Worm (Caenorhabditis elegans) whole organism, mixed stage, embryonic: Measurements from ENCODE around the gene T16A1.2.
A peak's percentile ranks its signal among the peaks of the same experiment; 100 is the strongest.

Experiments
- M03D4.4 ChIP-seq: sonication (generic microtip); optimal IDR thresholded peaks from 2 replicates; lab custom pipeline; 2017; ENCODE audit warnings: mild to moderate bottlenecking, missing genetic modification characterization, missing compliant biosample characterization
- bed-3 ChIP-seq: fragments of 200-800 bp; sonication (Bioruptor generic); optimal IDR thresholded peaks from 3 replicates; lab custom pipeline; 2018; ENCODE audit warnings: mild to moderate bottlenecking, missing genetic modification characterization, moderate library complexity, missing compliant biosample characterization
- blmp-1 ChIP-seq: fragments of 150-350 bp; optimal IDR thresholded peaks from 2 replicates; lab custom pipeline; 2014; ENCODE audit warnings: missing biosample characterization, missing genetic modification characterization
- ceh-39 ChIP-seq: fragments of 150-350 bp; optimal IDR thresholded peaks from 2 replicates; lab custom pipeline; 2014; ENCODE audit warnings: missing biosample characterization, missing genetic modification characterization
- ceh-83 ChIP-seq: fragments of 200-800 bp; sonication (Bioruptor generic); optimal IDR thresholded peaks from 2 replicates; lab custom pipeline; 2018; ENCODE audit warnings: mild to moderate bottlenecking, missing genetic modification characterization, missing compliant biosample characterization
- ces-1 ChIP-seq: fragments of 150-350 bp; optimal IDR thresholded peaks from 2 replicates; lab custom pipeline; 2014; ENCODE audit warnings: missing biosample characterization, missing genetic modification reagents, missing genetic modification characterization
- cnd-1 ChIP-seq: fragments of 200-800 bp; sonication (Bioruptor generic); optimal IDR thresholded peaks from 2 replicates; lab custom pipeline; 2018; ENCODE audit warnings: mild to moderate bottlenecking, missing genetic modification characterization, missing compliant biosample characterization
- drap-1 ChIP-seq: fragments of 200-800 bp; sonication (Bioruptor generic); optimal IDR thresholded peaks from 3 replicates; lab custom pipeline; 2018; ENCODE audit warnings: mild to moderate bottlenecking, missing genetic modification characterization, missing compliant biosample characterization
- elt-1 ChIP-seq: sonication (generic microtip); optimal IDR thresholded peaks from 2 replicates; lab custom pipeline; 2017; ENCODE audit warnings: missing genetic modification characterization, mild to moderate bottlenecking, missing compliant biosample characterization, antibody characterized with exemption, moderate library complexity, borderline replicate concordance; ENCODE audit not compliant: insufficient read depth
- flh-1 ChIP-seq: fragments of 200-800 bp; sonication (Bioruptor generic); optimal IDR thresholded peaks from 2 replicates; lab custom pipeline; 2018; ENCODE audit warnings: mild to moderate bottlenecking, missing genetic modification characterization, moderate library complexity, missing compliant biosample characterization
- ham-2 ChIP-seq: fragments of 200-800 bp; sonication (Bioruptor generic); optimal IDR thresholded peaks from 2 replicates; lab custom pipeline; 2018; ENCODE audit warnings: mild to moderate bottlenecking, missing genetic modification characterization, missing compliant biosample characterization
- hlh-1 ChIP-seq: fragments of 150-350 bp; optimal IDR thresholded peaks from 2 replicates; lab custom pipeline; 2014; ENCODE audit warnings: missing biosample characterization, missing genetic modification reagents, missing genetic modification characterization
- lin-13 ChIP-seq: fragments of 150-350 bp; optimal IDR thresholded peaks from 2 replicates; lab custom pipeline; 2014; ENCODE audit warnings: missing biosample characterization, missing genetic modification characterization
- lin-32 ChIP-seq: fragments of 200-800 bp; sonication (Bioruptor generic); optimal IDR thresholded peaks from 2 replicates; lab custom pipeline; 2018; ENCODE audit warnings: mild to moderate bottlenecking, missing genetic modification characterization, missing compliant biosample characterization
- lsy-2 ChIP-seq: fragments of 150-350 bp; optimal IDR thresholded peaks from 2 replicates; lab custom pipeline; 2014; ENCODE audit warnings: missing biosample characterization, missing genetic modification characterization
- mab-5 ChIP-seq: fragments of 150-350 bp; optimal IDR thresholded peaks from 2 replicates; lab custom pipeline; 2014; ENCODE audit warnings: missing biosample characterization, missing genetic modification characterization
- mep-1 ChIP-seq: fragments of 150-350 bp; optimal IDR thresholded peaks from 2 replicates; lab custom pipeline; 2017; ENCODE audit warnings: missing biosample characterization, missing genetic modification reagents, missing genetic modification characterization, inconsistent platforms
- mls-2 ChIP-seq: sonication (generic microtip); optimal IDR thresholded peaks from 2 replicates; lab custom pipeline; 2016; ENCODE audit warnings: mild to moderate bottlenecking, missing genetic modification characterization, moderate library complexity, missing compliant biosample characterization
- nhr-2 ChIP-seq: fragments of 150-350 bp; optimal IDR thresholded peaks from 2 replicates; lab custom pipeline; 2014; ENCODE audit warnings: missing biosample characterization, missing genetic modification characterization
- nhr-237 ChIP-seq: fragments of 150-350 bp; optimal IDR thresholded peaks from 2 replicates; lab custom pipeline; 2014; ENCODE audit warnings: missing biosample characterization, missing genetic modification characterization
- nhr-28 ChIP-seq: fragments of 150-350 bp; optimal IDR thresholded peaks from 2 replicates; lab custom pipeline; 2014; ENCODE audit warnings: missing biosample characterization, missing genetic modification characterization
- nhr-76 ChIP-seq: sonication (generic microtip); optimal IDR thresholded peaks from 2 replicates; lab custom pipeline; 2017; ENCODE audit warnings: missing biosample characterization, missing genetic modification characterization
- pha-4 ChIP-seq: fragments of 150-350 bp; optimal IDR thresholded peaks from 2 replicates; lab custom pipeline; 2018; ENCODE audit warnings: missing biosample characterization, missing genetic modification reagents, missing genetic modification characterization
- snpc-4 ChIP-seq: fragments of 150-350 bp; optimal IDR thresholded peaks from 2 replicates; lab custom pipeline; 2014; ENCODE audit warnings: missing biosample characterization, missing genetic modification characterization
- sptf-1 ChIP-seq: sonication (generic microtip); optimal IDR thresholded peaks from 2 replicates; lab custom pipeline; 2017; ENCODE audit warnings: mild to moderate bottlenecking, missing genetic modification characterization, moderate library complexity, missing compliant biosample characterization
- tbx-8 ChIP-seq: fragments of 200-800 bp; sonication (Bioruptor generic); optimal IDR thresholded peaks from 2 replicates; lab custom pipeline; 2018; ENCODE audit warnings: mild to moderate bottlenecking, missing genetic modification characterization, moderate library complexity, missing compliant biosample characterization
- unc-39 ChIP-seq: fragments of 150-350 bp; optimal IDR thresholded peaks from 2 replicates; lab custom pipeline; 2014; ENCODE audit warnings: missing biosample characterization, missing genetic modification characterization
- unc-62 ChIP-seq: fragments of 150-350 bp; optimal IDR thresholded peaks from 2 replicates; lab custom pipeline; 2014; ENCODE audit warnings: missing biosample characterization, missing genetic modification reagents, missing genetic modification characterization
- zip-8 ChIP-seq: fragments of 150-350 bp; optimal IDR thresholded peaks from 2 replicates; lab custom pipeline; 2014; ENCODE audit warnings: missing biosample characterization, missing genetic modification characterization

Gene T16A1.2

DNA sequence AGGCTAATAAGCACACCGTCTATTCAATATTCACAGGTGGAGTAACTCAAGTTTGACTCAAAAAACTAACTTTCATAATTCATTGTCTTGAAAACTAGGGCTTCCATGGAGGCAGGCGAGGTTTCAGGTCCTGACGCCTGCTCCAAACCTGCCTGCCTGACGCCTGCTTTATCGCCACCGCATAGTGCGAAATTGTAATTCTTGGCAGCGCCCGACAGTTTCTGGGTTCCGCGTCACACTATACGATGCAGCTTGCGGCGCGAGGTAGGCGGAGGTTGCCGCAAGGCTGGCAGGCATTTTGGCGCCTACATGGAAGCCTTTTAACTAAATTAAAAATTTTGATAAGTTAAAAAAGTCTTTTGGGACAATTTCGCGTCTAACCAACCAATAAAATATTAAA, 8.2 kb upstream of the T16A1.2 start:
- TF ChIP-seq snpc-4 (tag; lab: Kevin White, UChicago) (no peak), blmp-1 (tag; lab: Kevin White, UChicago) (no peak), nhr-2 (tag; lab: Kevin White, UChicago) (no peak), lin-32 (no peak), drap-1 (GFP tag; lab: Kevin White, UChicago) (no peak), elt-1 (no peak), mls-2 (tag; lab: Kevin White, UChicago) (no peak), M03D4.4 (tag; lab: Kevin White, UChicago) (no peak), mab-5 (tag; lab: Kevin White, UChicago) (no peak), sptf-1 (tag; lab: Kevin White, UChicago) (no peak), hlh-1 (tag; lab: Kevin White, UChicago) (no peak), cnd-1 (tag; lab: Kevin White, UChicago) (no peak), ceh-39 (tag; lab: Kevin White, UChicago) (no peak), unc-62 (GFP tag; lab: Kevin White, UChicago) (no peak), ces-1 (GFP tag; lab: Kevin White, UChicago) (no peak), bed-3 (GFP tag; lab: Kevin White, UChicago) (no peak), lsy-2 (tag; lab: Kevin White, UChicago) (no peak), mep-1 (tag; lab: Kevin White, UChicago) (no peak)
- TF ChIP-seq, all 35 proteins: peak for 0

ce11 chrII:2090605-2091004, 4.8 kb upstream of the T16A1.2 start, which contains the start of gene trpl-5:
TSS of gene trpl-5 (minus strand) at chrII:2090636.
- TF ChIP-seq nhr-76 (no peak), lin-32 (no peak), zip-8 (tag; lab: Kevin White, UChicago) (no peak), mab-5 (tag; lab: Kevin White, UChicago) (no peak), blmp-1 (tag; lab: Kevin White, UChicago) (no peak), ceh-83 (GFP tag; lab: Kevin White, UChicago) (no peak), ceh-39 (tag; lab: Kevin White, UChicago) (no peak), nhr-28 (tag; lab: Kevin White, UChicago) (no peak), flh-1 (GFP tag; lab: Kevin White, UChicago) (no peak)

DNA sequence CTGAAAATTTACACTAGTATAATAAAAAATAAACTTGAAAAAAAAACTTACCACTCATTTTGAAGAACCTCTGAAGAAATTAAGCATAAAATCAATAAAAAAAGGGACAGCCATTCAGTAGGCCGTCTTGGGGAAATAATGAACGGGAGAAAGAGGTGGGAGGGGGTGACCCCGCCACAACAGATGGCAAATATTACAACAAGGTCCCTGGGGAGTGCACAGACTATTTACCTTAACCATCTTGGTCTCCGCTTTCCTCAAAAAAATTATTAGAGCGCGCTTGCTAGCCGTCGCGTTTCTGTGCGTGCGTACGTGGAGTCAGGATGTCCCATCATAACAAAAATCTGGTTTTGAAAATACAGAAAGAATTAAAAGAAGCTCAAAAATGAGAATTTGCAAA, 3.4 kb upstream of the T16A1.2 start, which contains the start of gene T16A1.10:
Gene T16A1.10, minus strand, starts transcription at position 123 of the 400 bp plus-strand sequence.
- no peak for TF ChIP-seq drap-1 (GFP tag; lab: Kevin White, UChicago)
- peak; percentile 62 for TF ChIP-seq cnd-1 (tag; lab: Kevin White, UChicago)
- TF ChIP-seq lin-32 = peak; percentile 82
- no peak for TF ChIP-seq zip-8 (tag; lab: Kevin White, UChicago)
- no peak for TF ChIP-seq nhr-237 (tag; lab: Kevin White, UChicago)
- peak; percentile 2 for TF ChIP-seq lin-13 (tag; lab: Kevin White, UChicago)
- no peak for TF ChIP-seq elt-1
- TF ChIP-seq ces-1 (GFP tag; lab: Kevin White, UChicago) = no peak
- TF ChIP-seq hlh-1 (tag; lab: Kevin White, UChicago) = peak; percentile 1

- no peak for TF ChIP-seq ham-2 (GFP tag; lab: Kevin White, UChicago)
- TF ChIP-seq nhr-2 (tag; lab: Kevin White, UChicago) = peak; percentile 26
- TF ChIP-seq, all 35 proteins: peak for 1
Observed at ce11 chrII:2093456-2093926, 1.9 kb upstream of the T16A1.2 start, which contains the start of gene fbxb-37. TSS of gene fbxb-37 (minus strand) at chrII:2093876.

DNA sequence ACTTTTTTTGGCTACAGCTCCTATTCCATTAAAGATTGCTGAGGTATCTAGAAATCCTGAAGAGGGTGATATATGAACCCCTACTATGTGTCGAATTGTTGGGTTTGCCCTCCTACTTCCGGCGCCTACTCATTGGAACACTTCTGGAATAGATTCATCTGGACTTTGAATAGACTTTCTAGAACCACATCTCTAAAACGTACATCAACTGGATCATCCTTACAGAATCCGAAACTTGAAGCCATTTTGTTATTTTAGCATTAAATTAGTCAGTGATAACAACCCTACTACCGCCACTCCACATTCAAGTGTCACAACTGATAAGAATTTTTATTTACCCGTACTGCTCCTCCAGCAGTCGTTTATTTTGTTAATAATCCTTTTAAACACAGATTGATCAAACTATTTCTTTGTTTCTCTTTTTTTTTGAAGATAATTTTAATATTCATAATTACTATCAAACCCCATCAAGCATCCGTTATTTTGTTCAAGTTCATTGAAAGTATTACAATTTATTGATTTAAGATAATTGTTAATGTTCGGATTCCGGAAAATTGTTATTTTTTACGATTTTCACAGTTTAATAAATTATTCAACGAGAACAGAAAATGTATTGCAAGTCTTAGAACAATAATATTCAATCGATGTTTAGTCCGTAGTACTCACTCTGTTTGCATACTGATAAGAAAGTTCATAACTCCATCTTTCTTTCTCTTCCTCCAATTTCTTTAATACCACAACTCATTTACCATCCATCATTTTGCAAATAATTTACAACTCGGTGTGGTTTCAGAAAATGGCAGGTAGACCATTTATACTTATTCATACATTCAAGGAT, 4.0 kb downstream of the T16A1.2 start, which contains the start of gene math-42:
Gene math-42, plus strand, starts transcription at position 788 of the 838 bp plus-strand sequence.
- TF ChIP-seq sptf-1 (tag; lab: Kevin White, UChicago) = no peak
- no peak for TF ChIP-seq M03D4.4 (tag; lab: Kevin White, UChicago)
- no peak for TF ChIP-seq unc-39 (tag; lab: Kevin White, UChicago)
- TF ChIP-seq elt-1 = no peak
- no peak for TF ChIP-seq drap-1 (GFP tag; lab: Kevin White, UChicago)
- no peak for TF ChIP-seq pha-4 (tag; lab: Kevin White, UChicago)
- TF ChIP-seq ceh-39 (tag; lab: Kevin White, UChicago) = no peak
- no peak for TF ChIP-seq blmp-1 (tag; lab: Kevin White, UChicago)
- TF ChIP-seq flh-1 (GFP tag; lab: Kevin White, UChicago) = no peak
- TF ChIP-seq hlh-1 (tag; lab: Kevin White, UChicago) = no peak
- TF ChIP-seq tbx-8 = no peak
- no peak for TF ChIP-seq nhr-76
- no peak for TF ChIP-seq ces-1 (GFP tag; lab: Kevin White, UChicago)
